Worm (Caenorhabditis elegans) whole organism, L3 larva: Measurements from ENCODE around the gene C50F4.10.
A peak's percentile ranks its signal among the peaks of the same experiment; 100 is the strongest.

Source experiments
- ceh-9 ChIP-seq: sonication (generic microtip); optimal IDR thresholded peaks from 2 replicates; lab custom pipeline; 2018; ENCODE audit warnings: missing biosample characterization, missing genetic modification characterization
- egl-27 ChIP-seq: sonication (generic microtip); optimal IDR thresholded peaks from 4 replicates; lab custom pipeline; 2017; ENCODE audit warnings: missing biosample characterization, missing genetic modification reagents, missing genetic modification characterization
- fkh-10 ChIP-seq: sonication (generic microtip); optimal IDR thresholded peaks from 2 replicates; lab custom pipeline; 2017; ENCODE audit warnings: missing biosample characterization, missing genetic modification reagents, missing genetic modification characterization
- fkh-2 ChIP-seq: fragments of 150-350 bp; optimal IDR thresholded peaks from 2 replicates; lab custom pipeline; 2014; ENCODE audit warnings: missing biosample characterization, missing genetic modification reagents, missing genetic modification characterization
- fos-1 ChIP-seq: fragments of 150-350 bp; optimal IDR thresholded peaks from 2 replicates; lab custom pipeline; 2014; ENCODE audit warnings: missing biosample characterization, missing genetic modification characterization
- mdl-1 ChIP-seq: fragments of 150-350 bp; optimal IDR thresholded peaks from 2 replicates; lab custom pipeline; 2014; ENCODE audit warnings: missing biosample characterization, missing genetic modification characterization
- nfya-1 ChIP-seq: sonication (generic microtip); optimal IDR thresholded peaks from 2 replicates; lab custom pipeline; 2017; ENCODE audit warnings: missing genetic modification characterization, mild to moderate bottlenecking, missing compliant biosample characterization, antibody characterized with exemption, moderate library complexity; ENCODE audit not compliant: insufficient read depth
- nhr-23 ChIP-seq: fragments of 150-350 bp; optimal IDR thresholded peaks from 2 replicates; lab custom pipeline; 2014; ENCODE audit warnings: missing biosample characterization, missing genetic modification reagents, missing genetic modification characterization
- pha-4 ChIP-seq: fragments of 150-350 bp; optimal IDR thresholded peaks from 2 replicates; lab custom pipeline; 2014; ENCODE audit warnings: missing biosample characterization, missing genetic modification reagents, missing genetic modification characterization
- unc-39 ChIP-seq: sonication (generic microtip); optimal IDR thresholded peaks from 4 replicates; lab custom pipeline; 2017; ENCODE audit warnings: missing biosample characterization, missing genetic modification characterization
- unc-62 ChIP-seq: fragments of 150-350 bp; sonication (generic microtip); optimal IDR thresholded peaks from 4 replicates; lab custom pipeline; 2014; ENCODE audit warnings: missing biosample characterization, missing genetic modification reagents, missing genetic modification characterization
- zag-1 ChIP-seq: fragments of 150-350 bp; optimal IDR thresholded peaks from 2 replicates; lab custom pipeline; 2014; ENCODE audit warnings: missing biosample characterization, missing genetic modification characterization

DNA sequence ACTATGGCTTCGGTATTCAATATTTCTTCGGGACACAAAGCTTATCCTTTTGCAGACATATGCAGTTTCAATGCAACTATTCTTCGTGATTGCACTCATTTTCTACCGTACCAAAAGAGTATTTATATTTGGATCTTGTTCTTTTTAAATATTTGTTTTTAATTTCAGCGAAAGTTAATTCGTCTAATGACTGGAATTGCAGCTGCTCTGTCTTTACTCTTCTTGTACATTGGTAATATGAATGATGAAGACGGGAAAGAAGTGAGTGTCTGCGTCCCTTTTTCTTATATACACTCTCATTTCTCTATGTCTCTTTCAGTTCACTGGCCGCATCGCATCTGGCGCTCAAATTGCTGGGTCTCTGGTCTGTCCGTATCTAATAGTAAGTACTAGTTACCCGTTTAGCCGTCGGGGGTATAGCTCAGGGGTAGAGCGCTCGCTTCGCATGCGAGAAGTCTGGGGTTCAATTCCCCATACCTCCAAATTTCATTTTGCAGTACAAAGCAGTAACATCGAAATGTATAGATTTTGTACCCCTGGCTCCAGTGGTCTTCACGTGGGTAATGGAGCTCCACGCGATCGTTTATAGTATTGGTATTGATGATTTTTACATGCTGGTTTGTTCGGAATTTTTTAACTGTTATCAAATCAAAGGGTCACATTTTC lies 28.1 kb downstream of the C50F4.10 start:
- no peak for TF ChIP-seq pha-4 (tag; lab: Kevin White, UChicago)
- no peak for TF ChIP-seq ceh-9 (tag; lab: Kevin White, UChicago)
- TF ChIP-seq mdl-1 (tag; lab: Kevin White, UChicago): no peak
- no peak for TF ChIP-seq unc-39 (tag; lab: Kevin White, UChicago)
- peak; percentile 22 for TF ChIP-seq nhr-23 (tag; lab: Kevin White, UChicago)
- no peak for TF ChIP-seq egl-27 (tag; lab: Kevin White, UChicago)
- TF ChIP-seq fkh-2 (tag; lab: Kevin White, UChicago): no peak
- TF ChIP-seq fos-1 (tag; lab: Kevin White, UChicago): no peak
- peak; percentile 40 for TF ChIP-seq nfya-1
- TF ChIP-seq unc-62: no peak
- no peak for TF ChIP-seq zag-1 (tag; lab: Kevin White, UChicago)
- TF ChIP-seq fkh-10 (GFP tag; lab: Kevin White, UChicago): no peak
